Worm (Caenorhabditis elegans): ENCODE data around the gene Y51A2D.8.

ce11 chrV:18578306-18578705 lies 24.7 kb upstream of the Y51A2D.8 start:
- TF ChIP-seq dao-5 (tag; optimal IDR thresholded peaks at IDR 0.05) (no peak), him-1 (tag; optimal IDR thresholded peaks at IDR 0.05) (no peak), W03F9.2 (tag; optimal IDR thresholded peaks at IDR 0.05) (no peak)

All from whole organism, L4/young adult.